Fruit fly (Drosophila melanogaster): Measurements from ENCODE around the gene CG44838.

The CG44838 gene

DNA sequence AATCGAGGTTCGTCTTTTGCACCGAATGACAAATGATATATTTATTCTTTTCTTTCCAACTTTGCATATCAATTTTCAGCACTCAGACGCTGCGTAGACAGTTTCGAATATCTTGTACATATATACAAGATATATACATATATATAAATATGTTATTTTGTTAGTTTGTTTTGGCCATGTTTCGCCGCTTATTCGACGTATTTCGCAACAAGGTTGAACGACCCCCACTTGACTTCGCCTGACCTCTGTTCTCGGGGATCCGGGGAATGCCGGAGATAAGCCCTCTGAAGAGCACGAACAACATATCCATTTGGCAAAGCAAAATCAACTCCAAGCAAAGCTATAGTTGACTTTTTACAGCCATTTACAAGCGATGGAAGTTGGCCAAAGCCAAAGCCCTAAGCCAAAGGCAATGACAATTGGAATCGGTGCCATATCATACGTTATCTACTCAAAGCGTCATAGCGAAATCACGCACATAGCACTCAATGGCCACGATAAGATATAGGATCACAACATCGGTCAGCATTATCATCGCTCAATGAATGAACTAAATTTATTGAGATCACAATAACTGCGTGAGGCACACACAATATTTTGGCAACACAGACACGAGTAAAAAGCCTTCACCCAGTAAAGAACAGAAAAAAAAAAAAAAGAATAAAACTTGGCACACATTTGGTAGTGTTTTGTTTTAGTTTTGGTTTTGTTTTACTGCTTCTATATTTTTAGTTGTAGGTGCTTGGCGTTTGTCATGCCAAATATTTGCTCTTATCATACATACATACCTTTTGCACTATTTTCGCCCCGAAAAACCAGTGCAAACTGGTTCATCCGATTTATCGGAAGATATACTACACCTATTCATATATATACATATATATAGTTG is 39.3 kb downstream of the CG44838 start:
- TF ChIP-seq EcR (GFP tag; optimal IDR thresholded peaks at IDR 0.05) (peak; percentile 74), CG14655 (GFP tag; optimal IDR thresholded peaks at IDR 0.05) (no peak)

DNA sequence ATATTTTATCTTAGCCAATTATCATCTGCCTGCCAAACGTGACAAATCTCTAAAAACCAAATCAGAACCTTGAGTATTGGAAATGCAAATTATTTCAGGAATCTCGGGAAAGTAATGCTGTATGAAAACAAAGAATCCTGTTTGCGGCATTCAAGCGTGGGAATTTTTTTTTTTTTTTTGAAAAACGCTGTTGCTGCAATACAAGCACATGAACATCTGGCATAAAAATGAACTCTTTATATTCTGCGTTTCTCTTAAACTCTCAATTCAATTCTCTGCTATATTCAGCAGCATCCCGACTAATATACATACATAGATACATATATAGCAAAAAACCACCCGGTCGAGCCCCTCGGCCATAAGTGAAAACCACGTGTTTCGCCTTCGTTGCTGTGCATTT is 40.4 kb downstream of the CG44838 start:
- TF ChIP-seq Pif1B (GFP tag; optimal IDR thresholded peaks at IDR 0.05) (no peak), CG34367 (tag; optimal IDR thresholded peaks at IDR 0.05) (no peak), CG8159 (tag; optimal IDR thresholded peaks at IDR 0.05) (no peak), gl (tag; optimal IDR thresholded peaks at IDR 0.05) (no peak), EcR (GFP tag; optimal IDR thresholded peaks at IDR 0.05) (no peak), D1 (tag; optimal IDR thresholded peaks at IDR 0.05) (no peak), CG17806 (tag; optimal IDR thresholded peaks at IDR 0.05) (no peak), rn (GFP tag; IDR thresholded peaks at IDR 0.05) (no peak), CG12605 (GFP tag; IDR thresholded peaks at IDR 0.05) (no peak), CG15710 (tag; optimal IDR thresholded peaks at IDR 0.05) (no peak), CG14655 (GFP tag; optimal IDR thresholded peaks at IDR 0.05) (no peak), CG32121 (GFP tag; IDR thresholded peaks at IDR 0.05) (no peak), CG8301 (tag; optimal IDR thresholded peaks at IDR 0.05) (no peak), Pif1A (GFP tag; optimal IDR thresholded peaks at IDR 0.05) (no peak), CG10348 (GFP tag; IDR thresholded peaks at IDR 0.05) (no peak), fd96Ca (GFP tag; IDR thresholded peaks at IDR 0.05) (no peak), Ets98B (GFP tag; IDR thresholded peaks at IDR 0.05) (no peak)

DNA sequence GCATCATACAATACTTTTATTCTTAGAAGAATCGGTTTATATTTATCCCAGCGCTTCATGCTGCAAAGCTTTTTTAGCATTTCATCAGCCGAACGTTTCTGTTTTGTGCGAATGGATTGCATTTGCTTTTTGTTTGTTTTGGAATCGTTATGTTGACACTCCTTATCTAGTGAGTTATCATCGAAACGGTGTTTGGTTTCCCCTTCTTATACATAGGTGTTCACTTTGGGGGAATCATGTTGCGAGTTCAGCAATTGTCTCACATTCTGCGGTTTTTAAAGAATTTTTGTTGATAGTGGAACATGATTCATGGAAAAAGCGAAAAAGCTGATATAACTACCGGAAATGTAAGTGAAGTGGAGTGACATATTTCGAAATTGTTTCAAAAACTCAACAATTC is 41.4 kb downstream of the CG44838 start:
- TF ChIP-seq CG10348 (GFP tag; IDR thresholded peaks at IDR 0.05) (no peak), EcR (GFP tag; optimal IDR thresholded peaks at IDR 0.05) (no peak), CG34367 (tag; optimal IDR thresholded peaks at IDR 0.05) (no peak), fd96Ca (GFP tag; IDR thresholded peaks at IDR 0.05) (no peak), Snoo (tag; optimal IDR thresholded peaks at IDR 0.05) (no peak), CG15710 (tag; optimal IDR thresholded peaks at IDR 0.05) (no peak)

DNA sequence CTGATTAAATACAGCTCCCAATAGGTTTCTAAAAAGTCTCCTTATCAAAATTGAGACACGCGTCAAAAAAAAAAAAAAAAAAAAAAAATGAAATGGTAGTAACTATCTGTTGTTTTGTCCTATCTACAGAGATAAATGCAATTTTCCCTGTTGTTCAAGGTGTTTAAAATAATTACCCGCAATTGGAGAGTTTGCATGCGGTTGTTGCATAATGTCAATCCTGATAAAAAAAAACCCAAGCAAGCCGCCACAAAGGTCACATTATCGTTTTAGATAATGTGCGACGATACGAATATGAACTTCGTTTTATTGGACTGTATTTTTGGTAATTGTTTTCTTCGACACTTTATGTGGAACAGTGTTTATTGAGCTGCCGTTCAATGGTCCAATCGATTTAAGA is 42.0 kb downstream of the CG44838 start:
- no peak for TF ChIP-seq CG17806 (tag; optimal IDR thresholded peaks at IDR 0.05)
- TF ChIP-seq CG9948 (tag; optimal IDR thresholded peaks at IDR 0.05): no peak
- TF ChIP-seq CG8159 (tag; optimal IDR thresholded peaks at IDR 0.05): no peak
- no peak for TF ChIP-seq EcR (GFP tag; optimal IDR thresholded peaks at IDR 0.05)
- TF ChIP-seq CG8301 (tag; optimal IDR thresholded peaks at IDR 0.05): no peak
- no peak for TF ChIP-seq Pif1A (GFP tag; optimal IDR thresholded peaks at IDR 0.05)
- no peak for TF ChIP-seq gl (tag; optimal IDR thresholded peaks at IDR 0.05)
- no peak for TF ChIP-seq CG12605 (GFP tag; IDR thresholded peaks at IDR 0.05)
- no peak for TF ChIP-seq Snoo (tag; optimal IDR thresholded peaks at IDR 0.05)
- no peak for TF ChIP-seq CG34367 (tag; optimal IDR thresholded peaks at IDR 0.05)
- TF ChIP-seq Pif1B (GFP tag; optimal IDR thresholded peaks at IDR 0.05): no peak
- TF ChIP-seq D1 (tag; optimal IDR thresholded peaks at IDR 0.05): no peak
- no peak for TF ChIP-seq CG13204 (GFP tag; optimal IDR thresholded peaks at IDR 0.05)
- no peak for TF ChIP-seq CG15710 (tag; optimal IDR thresholded peaks at IDR 0.05)
- no peak for TF ChIP-seq Ets98B (GFP tag; IDR thresholded peaks at IDR 0.05)
- TF ChIP-seq rn (GFP tag; IDR thresholded peaks at IDR 0.05): no peak
- no peak for TF ChIP-seq CG10348 (GFP tag; IDR thresholded peaks at IDR 0.05)
- TF ChIP-seq fd96Ca (GFP tag; IDR thresholded peaks at IDR 0.05): no peak
- TF ChIP-seq CG32121 (GFP tag; IDR thresholded peaks at IDR 0.05): no peak

DNA sequence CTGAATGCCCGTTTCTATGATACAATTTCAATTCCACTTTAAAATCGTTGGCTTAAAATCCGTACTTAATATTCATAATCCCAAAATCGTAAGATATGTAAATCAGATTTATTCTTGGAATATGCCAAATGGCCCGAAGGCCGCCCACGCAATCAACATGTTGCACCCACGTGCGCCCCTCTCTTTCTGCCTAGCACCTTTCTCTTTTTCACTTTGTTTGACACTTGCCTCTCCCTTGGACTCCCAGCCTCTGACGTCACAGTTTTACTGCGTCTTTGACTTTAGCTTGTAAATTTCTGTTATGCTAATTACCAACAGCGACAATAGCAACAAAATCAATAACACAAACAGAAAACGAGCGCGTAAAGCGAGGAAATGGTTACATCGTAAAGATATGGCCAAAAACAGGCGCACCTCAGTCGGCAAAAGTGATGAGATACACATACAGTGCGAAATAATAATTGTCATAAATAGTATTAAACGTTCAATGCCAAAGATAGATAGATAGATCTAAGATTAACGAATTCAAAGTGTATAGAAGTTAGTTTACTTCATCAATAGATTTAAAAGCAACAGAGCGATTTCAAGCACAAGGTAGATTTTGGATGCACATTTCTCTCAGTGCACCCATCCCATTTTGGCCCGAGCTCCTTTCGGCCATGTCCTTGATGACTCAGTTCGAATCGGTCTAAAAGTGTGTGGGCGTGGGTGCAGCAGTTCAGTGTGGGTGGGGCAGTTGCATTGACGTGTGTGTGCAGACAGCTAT is 42.9 kb downstream of the CG44838 start:
- no peak for TF ChIP-seq CG8159 (tag; optimal IDR thresholded peaks at IDR 0.05)
- TF ChIP-seq CG14655 (GFP tag; optimal IDR thresholded peaks at IDR 0.05): no peak
- TF ChIP-seq Snoo (tag; optimal IDR thresholded peaks at IDR 0.05): no peak
- no peak for TF ChIP-seq D1 (tag; optimal IDR thresholded peaks at IDR 0.05)
- peak; percentile 8 for TF ChIP-seq Pif1B (GFP tag; optimal IDR thresholded peaks at IDR 0.05)
- TF ChIP-seq Pif1A (GFP tag; optimal IDR thresholded peaks at IDR 0.05): peak; percentile 7
- TF ChIP-seq CG15710 (tag; optimal IDR thresholded peaks at IDR 0.05): no peak
- 0 out of 3 replicates have a peak, but pooled peaks have one; percentile 9 for TF ChIP-seq CG4496 (GFP tag; IDR thresholded peaks at IDR 0.05)
- no peak for TF ChIP-seq CG10348 (GFP tag; IDR thresholded peaks at IDR 0.05)
- 0 out of 2 replicates have a peak, but pooled peaks have one; percentile 21 for TF ChIP-seq CG32121 (GFP tag; IDR thresholded peaks at IDR 0.05)
- no peak for TF ChIP-seq CG12605 (GFP tag; IDR thresholded peaks at IDR 0.05)
- no peak for TF ChIP-seq EcR (GFP tag; optimal IDR thresholded peaks at IDR 0.05)
- no peak for TF ChIP-seq Ets98B (GFP tag; IDR thresholded peaks at IDR 0.05)
- no peak for TF ChIP-seq gl (tag; optimal IDR thresholded peaks at IDR 0.05)
- TF ChIP-seq fd96Ca (GFP tag; IDR thresholded peaks at IDR 0.05): no peak; the same call in 2 of the 3 replicates
- TF ChIP-seq CG17806 (tag; optimal IDR thresholded peaks at IDR 0.05): peak; percentile 39
- no peak for TF ChIP-seq CG34367 (tag; optimal IDR thresholded peaks at IDR 0.05)
- no peak for TF ChIP-seq rn (GFP tag; IDR thresholded peaks at IDR 0.05)
- peak; percentile 31 for TF ChIP-seq CG8301 (tag; optimal IDR thresholded peaks at IDR 0.05)
- TF ChIP-seq CG13204 (GFP tag; optimal IDR thresholded peaks at IDR 0.05): no peak
- peak; percentile 38 for TF ChIP-seq CG9948 (tag; optimal IDR thresholded peaks at IDR 0.05)
